Worm (Caenorhabditis elegans) whole organism, L3 larva: Measurements from ENCODE around the gene phat-8.

ENCODE experiments used
- aly-2 ChIP-seq: fragments of 150-350 bp; optimal IDR thresholded peaks from 2 replicates; lab custom pipeline; 2014; ENCODE audit warnings: missing biosample characterization, missing genetic modification characterization
- ceh-16 ChIP-seq: sonication (generic microtip); optimal IDR thresholded peaks from 2 replicates; lab custom pipeline; 2017; ENCODE audit warnings: missing biosample characterization, missing genetic modification characterization
- ceh-82 ChIP-seq: fragments of 150-350 bp; optimal IDR thresholded peaks from 2 replicates; lab custom pipeline; 2014; ENCODE audit warnings: missing biosample characterization, missing genetic modification characterization
- elt-2 ChIP-seq: sonication (generic microtip); optimal IDR thresholded peaks from 2 replicates; lab custom pipeline; 2016; ENCODE audit warnings: missing genetic modification reagents, mild to moderate bottlenecking, missing genetic modification characterization, missing compliant biosample characterization
- nhr-12 ChIP-seq: fragments of 150-350 bp; optimal IDR thresholded peaks from 2 replicates; lab custom pipeline; 2014; ENCODE audit warnings: missing biosample characterization, missing genetic modification characterization
- nhr-77 ChIP-seq: fragments of 150-350 bp; optimal IDR thresholded peaks from 2 replicates; lab custom pipeline; 2014; ENCODE audit warnings: missing biosample characterization, missing genetic modification characterization
- pha-4 ChIP-seq: fragments of 150-350 bp; optimal IDR thresholded peaks from 2 replicates; lab custom pipeline; 2014; ENCODE audit warnings: missing biosample characterization, missing genetic modification reagents, missing genetic modification characterization
- skn-1 ChIP-seq: fragments of 150-350 bp; optimal IDR thresholded peaks from 2 replicates; lab custom pipeline; 2014; ENCODE audit warnings: missing biosample characterization, missing genetic modification characterization
- snpc-4 ChIP-seq: fragments of 150-350 bp; optimal IDR thresholded peaks from 2 replicates; lab custom pipeline; 2014; ENCODE audit warnings: missing biosample characterization, missing genetic modification characterization
- unc-39 ChIP-seq: sonication (generic microtip); optimal IDR thresholded peaks from 4 replicates; lab custom pipeline; 2017; ENCODE audit warnings: missing biosample characterization, missing genetic modification characterization
- ztf-11 ChIP-seq: fragments of 150-350 bp; optimal IDR thresholded peaks from 2 replicates; lab custom pipeline; 2014; ENCODE audit warnings: missing biosample characterization, missing genetic modification characterization

ce11 chrII:12459422-12459821, 12.2 kb upstream of the phat-8 start, which contains the start of gene tag-281:
- peak; percentile 87 for TF ChIP-seq pha-4 (tag; lab: Kevin White, UChicago)
- no peak for TF ChIP-seq ceh-16 (tag; lab: Kevin White, UChicago)
- TF ChIP-seq snpc-4 (tag; lab: Kevin White, UChicago), result peak; percentile 69
- TF ChIP-seq ztf-11 (tag; lab: Kevin White, UChicago), result no peak
- no peak for TF ChIP-seq nhr-12 (tag; lab: Kevin White, UChicago)
- peak; percentile 52 for TF ChIP-seq skn-1 (tag; lab: Kevin White, UChicago)
- TF ChIP-seq unc-39 (tag; lab: Kevin White, UChicago), result no peak
- TF ChIP-seq ceh-82, result peak; percentile 44
- no peak for TF ChIP-seq elt-2
- TF ChIP-seq aly-2 (tag; lab: Kevin White, UChicago), result no peak
- TF ChIP-seq nhr-77 (tag; lab: Kevin White, UChicago), result no peak
